Worm (Caenorhabditis elegans): ENCODE results near the gene H03G16.1.

DNA sequence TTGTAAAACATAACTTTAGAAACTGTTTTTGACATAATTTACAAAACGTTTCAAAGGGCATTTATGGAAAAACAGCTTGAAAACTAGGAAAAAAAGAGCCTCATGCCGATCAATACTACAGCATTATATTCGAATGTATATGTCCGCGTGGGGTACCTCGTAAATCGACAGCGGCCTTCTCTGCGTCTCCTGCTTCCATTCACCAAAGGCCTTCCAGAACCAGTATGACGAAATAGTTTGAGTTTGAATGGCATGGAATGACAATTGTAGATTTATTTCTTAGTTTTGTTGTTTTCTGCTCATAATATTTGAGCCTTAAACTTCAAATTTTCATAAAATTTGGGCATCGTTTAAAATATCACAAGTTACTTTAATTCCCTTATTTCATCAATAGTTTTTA is 8.3 kb upstream of the H03G16.1 start:
- no peak for TF ChIP-seq klf-2 (GFP tag; conservative IDR thresholded peaks at IDR 0.05)
- TF ChIP-seq flt-1 (GFP tag; IDR thresholded peaks at IDR 0.05) = no peak

All from whole organism, midembryonic.